Worm (Caenorhabditis elegans) whole organism, midembryonic: ENCODE data around the gene F38H12.5.

Source experiments
- flt-1 ChIP-seq: fragments of 200-800 bp; sonication (Bioruptor generic); IDR thresholded peaks from 2 replicates; pipeline ENCODE4 v1.3.6; 2022; ENCODE audit warnings: missing genetic modification characterization, missing compliant biosample characterization
- klf-2 ChIP-seq: fragments of 200-800 bp; sonication (Bioruptor generic); conservative IDR thresholded peaks from 2 replicates; pipeline ENCODE4 v1.3.6; 2022; ENCODE audit warnings: missing genetic modification reagents, missing genetic modification characterization, missing compliant biosample characterization
- med-1 ChIP-seq: sonication (generic microtip); optimal IDR thresholded peaks from 2 replicates; lab custom pipeline; 2017; ENCODE audit warnings: missing genetic modification characterization, mild to moderate bottlenecking, missing compliant biosample characterization, antibody characterized with exemption, missing genetic modification reagents; ENCODE audit not compliant: insufficient read depth
- tab-1 ChIP-seq: fragments of 200-800 bp; sonication (Bioruptor generic); IDR thresholded peaks from 2 replicates; pipeline ENCODE4 v1.3.6; 2022; ENCODE audit warnings: missing genetic modification characterization, missing compliant biosample characterization
- ztf-23 ChIP-seq: fragments of 200-800 bp; sonication (Bioruptor generic); IDR thresholded peaks from 2 replicates; pipeline ENCODE4 v1.3.6; 2022; ENCODE audit warnings: missing genetic modification reagents, missing genetic modification characterization, missing compliant biosample characterization
- ztf-29 ChIP-seq: fragments of 200-800 bp; sonication (Bioruptor generic); IDR thresholded peaks from 2 replicates; pipeline ENCODE4 v1.3.6; 2022; ENCODE audit warnings: missing genetic modification reagents, missing genetic modification characterization, missing compliant biosample characterization

Gene F38H12.5

ce11 chrV:4034303-4034702 is 48.5 kb downstream of the F38H12.5 start, which contains the start of gene C49G7.7:
Gene C49G7.7, plus strand, starts transcription at chrV:4034476.
- TF ChIP-seq ztf-23 (GFP tag; lab: Robert Waterston, UW), result no peak
- TF ChIP-seq med-1, result no peak
- no peak for TF ChIP-seq ztf-29 (GFP tag; lab: Robert Waterston, UW)
- no peak for TF ChIP-seq tab-1
- TF ChIP-seq klf-2 (GFP tag; lab: Robert Waterston, UW), result no peak

ce11 chrV:4031319-4031718 is 51.5 kb downstream of the F38H12.5 start, which contains the start of gene cyp-35A4:
Gene cyp-35A4, plus strand, starts transcription at chrV:4031619.
- TF ChIP-seq ztf-23 (GFP tag; lab: Robert Waterston, UW) (no peak), ztf-29 (GFP tag; lab: Robert Waterston, UW) (no peak), flt-1 (no peak)
